Worm (Caenorhabditis elegans) whole organism, L4 larva: ENCODE data around the gene tag-329.

Experiments used
- T26A8.4 ChIP-seq: fragments of 200-800 bp; sonication (Bioruptor generic); IDR thresholded peaks from 2 replicates; pipeline ENCODE4 v1.3.6; 2022; ENCODE audit warnings: missing genetic modification characterization, missing compliant biosample characterization
- ama-1 ChIP-seq: fragments of 150-350 bp; optimal IDR thresholded peaks from 2 replicates; lab custom pipeline; 2014; ENCODE audit warnings: inconsistent platforms, mixed read lengths
- dmd-9 ChIP-seq: fragments of 200-800 bp; sonication (Bioruptor generic); IDR thresholded peaks from 2 replicates; pipeline ENCODE4 v1.3.6; 2022; ENCODE audit warnings: missing genetic modification reagents, missing genetic modification characterization, missing compliant biosample characterization
- fkh-10 ChIP-seq: fragments of 150-350 bp; optimal IDR thresholded peaks from 2 replicates; lab custom pipeline; 2014; ENCODE audit warnings: missing biosample characterization, missing genetic modification reagents, missing genetic modification characterization
- lin-1 ChIP-seq: fragments of 200-800 bp; sonication (Bioruptor generic); IDR thresholded peaks from 2 replicates; pipeline ENCODE4 v1.3.6; 2022; ENCODE audit warnings: missing genetic modification reagents, missing genetic modification characterization, missing compliant biosample characterization
- mdl-1 ChIP-seq, 2 experiments: fragments of 150-350 bp in 1 of 2; sonication (generic microtip) in 1 of 2; optimal IDR thresholded peaks; 2 replicates each; lab custom pipeline; 2014 to 2017; ENCODE audit warnings: missing biosample characterization in 2 of 2, missing genetic modification characterization in 2 of 2
- nhr-237 ChIP-seq: sonication (generic microtip); optimal IDR thresholded peaks from 2 replicates; lab custom pipeline; 2017; ENCODE audit warnings: missing biosample characterization, missing genetic modification characterization
- nhr-6 ChIP-seq: fragments of 150-350 bp; optimal IDR thresholded peaks from 2 replicates; lab custom pipeline; 2014; ENCODE audit warnings: missing biosample characterization, missing genetic modification characterization
- pqm-1 ChIP-seq: sonication (generic microtip); optimal IDR thresholded peaks from 2 replicates; lab custom pipeline; 2017; ENCODE audit warnings: missing biosample characterization, missing genetic modification characterization

ce11 chrV:9536505-9536904 lies 1.8 kb downstream of the tag-329 start, which contains the start of gene C50F4.4:
- no peak for TF ChIP-seq fkh-10 (GFP tag; lab: Kevin White, UChicago)
- TF ChIP-seq nhr-237 (tag; lab: Kevin White, UChicago): no peak
- TF ChIP-seq dmd-9: peak; percentile 53; the same call in 1 of the 2 replicates
- TF ChIP-seq T26A8.4 (GFP tag; lab: Robert Waterston, UW): no peak
- TF ChIP-seq ama-1 (lab: Kevin White, UChicago): no peak
- no peak for TF ChIP-seq pqm-1 (tag; lab: Kevin White, UChicago)
- no peak for TF ChIP-seq mdl-1 (tag; optimal IDR thresholded peaks at IDR 0.05; lab: Kevin White, UChicago)
- no peak for TF ChIP-seq lin-1
- no peak for TF ChIP-seq nhr-6 (tag; lab: Kevin White, UChicago)
